Fruit fly (Drosophila melanogaster) whole organism: Measurements from ENCODE around the gene SIDL.

ENCODE experiments used
- CG8478 ChIP-seq: fragments of >200 bp; optimal IDR thresholded peaks from 2 replicates; lab custom pipeline; 2018; ENCODE audit warnings: inconsistent platforms
- Dll ChIP-seq: fragments of >200 bp; optimal IDR thresholded peaks from 2 replicates; lab custom pipeline; 2017
- EcR ChIP-seq, 2 experiments: fragments of >200 bp; optimal IDR thresholded peaks; 2 replicates each; lab custom pipeline; 2017; ENCODE audit warnings: missing biosample characterization in 2 of 2, missing genetic modification characterization in 2 of 2, missing genetic modification reagents in 2 of 2
- pan ChIP-seq: fragments of >200 bp; optimal IDR thresholded peaks from 2 replicates; lab custom pipeline; 2017
- psq ChIP-seq: fragments of >200 bp; optimal IDR thresholded peaks from 2 replicates; lab custom pipeline; 2017
- usp ChIP-seq: fragments of >200 bp; optimal IDR thresholded peaks from 2 replicates; lab custom pipeline; 2017; ENCODE audit warnings: missing biosample characterization, missing genetic modification characterization, mixed read lengths

Gene SIDL

DNA sequence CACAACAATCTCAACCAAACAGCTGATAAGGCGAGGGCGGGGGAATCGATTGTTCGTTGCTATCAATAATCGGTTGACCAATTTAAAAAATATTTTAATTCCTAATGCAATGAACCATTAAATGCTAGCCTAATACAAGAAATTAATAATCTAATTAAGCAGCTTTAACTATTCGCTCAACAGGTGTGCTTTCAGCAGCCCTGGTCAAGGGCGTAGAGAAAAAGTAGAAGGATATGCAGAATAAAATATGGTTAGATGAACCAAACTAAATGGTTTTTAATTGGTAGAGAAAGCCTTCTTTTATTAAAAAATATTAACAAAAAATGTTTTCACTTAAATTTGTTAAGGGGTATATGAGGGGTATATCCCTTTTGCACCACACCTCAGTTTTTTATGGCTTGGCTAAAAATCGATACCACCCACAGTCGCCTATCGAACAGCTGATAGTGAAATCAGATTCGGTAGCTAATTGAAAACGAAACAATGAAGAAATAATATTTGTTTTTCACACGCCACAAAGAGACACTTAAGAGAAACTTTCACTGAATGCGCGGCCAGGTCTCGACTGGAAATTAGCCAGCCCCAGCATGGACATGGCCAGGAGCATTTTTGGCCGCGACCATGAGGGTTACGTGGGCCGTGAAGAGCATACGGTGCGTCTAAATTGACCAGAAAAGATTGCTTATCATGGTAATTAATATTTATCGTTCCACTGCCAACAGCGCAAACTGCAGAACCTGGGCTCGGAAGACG lies at the start of gene SIDL, which contains the start of gene CG12241:
Gene SIDL, minus strand, starts transcription at position 51 of the 753 bp plus-strand sequence.
Gene CG12241, plus strand, starts transcription at position 433 of the 753 bp plus-strand sequence.
- TF ChIP-seq usp (GFP tag; lab: Kevin White, UChicago) (no peak), pan (lab: Kevin White, UChicago) (no peak), CG8478 (lab: Kevin White, UChicago) (no peak), Dll (lab: Kevin White, UChicago) (no peak), psq (lab: Kevin White, UChicago) (no peak), EcR (GFP tag; optimal IDR thresholded peaks at IDR 0.05; lab: Kevin White, UChicago) (no peak)

dm6 chr3R:15268426-15268825 lies 49.8 kb upstream of the SIDL start, which contains the start of the genes CG14864 and Zip88E:
Gene CG14864 (minus strand): TSS chr3R:15268538.
Gene Zip88E (plus strand): TSS chr3R:15268662.
- TF ChIP-seq usp (GFP tag; lab: Kevin White, UChicago) (no peak), psq (lab: Kevin White, UChicago) (no peak), pan (lab: Kevin White, UChicago) (no peak), CG8478 (lab: Kevin White, UChicago) (no peak), EcR (GFP tag; optimal IDR thresholded peaks at IDR 0.05; lab: Kevin White, UChicago) (no peak), Dll (lab: Kevin White, UChicago) (no peak)

dm6 chr3R:15265406-15266040 lies 46.8 kb upstream of the SIDL start, which contains the start of gene ATPsynO:
Gene ATPsynO (plus strand): TSS chr3R:15265591.
- no peak for TF ChIP-seq pan (lab: Kevin White, UChicago)
- no peak for TF ChIP-seq psq (lab: Kevin White, UChicago)
- TF ChIP-seq Dll (lab: Kevin White, UChicago), result no peak
- TF ChIP-seq CG8478 (lab: Kevin White, UChicago), result no peak
- TF ChIP-seq EcR (GFP tag; optimal IDR thresholded peaks at IDR 0.05; lab: Kevin White, UChicago), result no peak

- TF ChIP-seq Dll (lab: Kevin White, UChicago) (no peak), EcR (GFP tag; optimal IDR thresholded peaks at IDR 0.05; lab: Kevin White, UChicago) (no peak), psq (lab: Kevin White, UChicago) (no peak), usp (GFP tag; lab: Kevin White, UChicago) (no peak), pan (lab: Kevin White, UChicago) (no peak), CG8478 (lab: Kevin White, UChicago) (no peak)
Observed at dm6 chr3R:15263946-15264345, 45.3 kb upstream of the SIDL start.

dm6 chr3R:15262710-15263672 lies 44.3 kb upstream of the SIDL start, which contains the start of the genes eIF2gamma and Set:
Gene eIF2gamma (minus strand): TSS chr3R:15263458.
Gene Set (plus strand): TSS chr3R:15263552.
- TF ChIP-seq EcR (GFP tag; optimal IDR thresholded peaks at IDR 0.05; lab: Kevin White, UChicago), result no peak
- no peak for TF ChIP-seq CG8478 (lab: Kevin White, UChicago)
- TF ChIP-seq psq (lab: Kevin White, UChicago), result no peak
- TF ChIP-seq Dll (lab: Kevin White, UChicago), result no peak
- TF ChIP-seq usp (GFP tag; lab: Kevin White, UChicago), result no peak
- no peak for TF ChIP-seq pan (lab: Kevin White, UChicago)

DNA sequence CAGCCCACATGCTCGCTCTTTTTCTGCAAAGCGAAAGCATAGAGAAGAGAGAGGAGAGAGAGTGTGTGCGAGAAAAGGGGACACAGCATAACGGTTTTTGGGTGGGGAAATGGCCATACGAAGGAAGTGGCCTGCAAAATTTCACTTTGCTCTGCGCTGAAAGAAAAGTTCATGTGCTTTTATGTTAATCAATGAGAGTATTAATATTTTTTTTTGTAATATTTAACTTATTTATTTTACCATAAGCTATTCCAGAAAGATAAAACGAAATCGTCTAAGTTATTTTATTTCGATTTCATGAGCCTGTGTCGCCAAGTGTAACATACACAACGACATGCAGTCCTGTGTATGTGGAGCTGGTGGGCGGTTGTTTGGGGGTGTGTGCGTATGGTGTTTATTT lies 31.8 kb upstream of the SIDL start:
- no peak for TF ChIP-seq usp (GFP tag; lab: Kevin White, UChicago)
- no peak for TF ChIP-seq CG8478 (lab: Kevin White, UChicago)
- no peak for TF ChIP-seq EcR (GFP tag; optimal IDR thresholded peaks at IDR 0.05; lab: Kevin White, UChicago)
- TF ChIP-seq pan (lab: Kevin White, UChicago), result no peak
- no peak for TF ChIP-seq Dll (lab: Kevin White, UChicago)
- no peak for TF ChIP-seq psq (lab: Kevin White, UChicago)

DNA sequence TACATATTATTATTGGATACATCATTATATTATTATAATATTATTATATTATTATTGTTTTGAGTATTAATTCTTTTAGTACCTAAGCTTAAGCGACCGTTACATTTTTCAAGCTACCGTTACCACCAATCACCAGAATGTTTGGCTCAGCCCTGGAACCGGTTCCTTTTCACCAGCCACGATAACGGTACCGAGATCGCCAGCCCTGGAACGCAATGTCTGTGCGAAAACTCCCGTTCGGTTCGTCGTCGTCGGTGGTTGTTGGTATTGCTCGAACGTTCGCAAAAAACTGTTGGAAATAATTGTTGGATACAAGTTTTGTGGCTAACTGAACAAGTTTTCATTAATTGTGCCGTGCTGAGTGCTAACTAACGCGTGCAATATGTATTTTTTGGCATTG lies 31.1 kb upstream of the SIDL start, which contains the start of gene CG42404:
Gene CG42404, plus strand, starts transcription at position 360 of the 400 bp plus-strand sequence.
- TF ChIP-seq psq (lab: Kevin White, UChicago) (no peak), usp (GFP tag; lab: Kevin White, UChicago) (no peak), CG8478 (lab: Kevin White, UChicago) (no peak), Dll (lab: Kevin White, UChicago) (no peak), pan (lab: Kevin White, UChicago) (no peak)

DNA sequence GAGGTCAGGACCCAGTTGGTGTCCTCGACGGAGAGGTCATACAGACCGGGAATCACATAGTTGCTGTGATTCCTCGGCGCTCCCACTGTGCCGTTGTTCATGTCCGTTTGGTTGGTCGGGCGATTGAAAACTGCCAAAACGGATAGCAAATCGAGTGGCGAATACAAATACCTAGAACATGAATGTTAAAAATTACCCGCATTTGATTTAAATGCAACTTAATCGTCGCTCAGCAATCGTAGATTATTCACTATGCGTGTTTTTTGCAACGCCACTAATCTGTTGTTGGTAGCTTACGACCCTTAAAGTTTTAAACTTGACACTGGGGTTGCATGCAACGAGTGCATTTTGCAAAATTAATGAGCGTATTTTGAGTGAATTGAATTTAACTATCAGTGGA lies 30.4 kb upstream of the SIDL start, which contains the start of gene Amt:
Gene Amt, minus strand, starts transcription at position 101 of the 400 bp plus-strand sequence.
- TF ChIP-seq pan (lab: Kevin White, UChicago) (no peak), psq (lab: Kevin White, UChicago) (no peak)

DNA sequence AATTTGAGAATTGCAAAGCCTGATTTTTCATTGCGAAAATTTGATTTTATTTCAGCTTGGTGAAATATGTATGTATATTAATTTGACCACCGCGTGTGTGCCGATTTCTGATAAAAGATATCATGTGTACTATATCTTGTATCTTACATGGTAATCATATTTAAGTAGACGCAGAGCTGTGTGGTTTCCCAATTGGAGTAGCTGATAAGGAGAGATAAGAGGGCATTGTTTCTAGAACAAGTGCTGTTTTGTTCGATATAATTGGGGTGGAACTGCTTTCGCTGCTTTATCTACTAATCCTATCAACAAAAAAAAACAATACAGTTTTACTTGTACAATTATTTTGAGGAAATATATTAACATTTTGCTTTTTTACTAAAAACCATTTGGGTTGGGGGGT lies 27.9 kb upstream of the SIDL start:
- TF ChIP-seq usp (GFP tag; lab: Kevin White, UChicago), result no peak
- TF ChIP-seq EcR (GFP tag; optimal IDR thresholded peaks at IDR 0.05; lab: Kevin White, UChicago), result no peak
- no peak for TF ChIP-seq pan (lab: Kevin White, UChicago)
- TF ChIP-seq Dll (lab: Kevin White, UChicago), result no peak
- no peak for TF ChIP-seq CG8478 (lab: Kevin White, UChicago)
- no peak for TF ChIP-seq psq (lab: Kevin White, UChicago)

DNA sequence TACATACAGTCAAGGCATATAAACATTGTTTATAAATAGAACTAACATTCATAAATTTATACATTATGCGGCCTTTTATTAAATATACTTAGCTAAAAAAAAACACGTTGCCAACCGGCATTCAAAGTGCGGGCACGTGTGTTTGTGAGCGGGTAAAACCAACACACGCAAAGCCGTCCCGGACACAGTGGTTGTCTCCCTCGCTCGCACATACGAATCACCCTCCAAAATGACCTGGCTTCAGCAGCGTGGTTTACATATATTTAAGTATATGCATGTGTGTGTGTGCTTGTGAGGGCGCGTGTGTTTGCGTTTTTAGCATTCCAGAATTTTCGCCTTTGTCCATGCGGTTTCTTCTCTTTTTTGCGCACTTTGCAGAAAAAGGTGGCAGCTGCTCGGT lies 24.8 kb upstream of the SIDL start:
- TF ChIP-seq CG8478 (lab: Kevin White, UChicago) (peak; percentile 65), usp (GFP tag; lab: Kevin White, UChicago) (no peak)
